Fruit fly (Drosophila melanogaster) whole organism, prepupa: ENCODE data around the gene CG33796.

Experiments used
- CG10631 ChIP-seq: fragments of 200-800 bp; sonication (Bioruptor generic); optimal IDR thresholded peaks from 2 replicates; lab custom pipeline; 2016; ENCODE audit warnings: missing biosample characterization, missing genetic modification characterization
- CG10669 ChIP-seq: fragments of 200-800 bp; sonication (Bioruptor generic); optimal IDR thresholded peaks from 3 replicates; lab custom pipeline; 2018; ENCODE audit warnings: missing biosample characterization, mild to moderate bottlenecking, missing genetic modification characterization, moderate library complexity
- CG11902 ChIP-seq: fragments of 200-800 bp; sonication (Bioruptor generic); optimal IDR thresholded peaks from 3 replicates; lab custom pipeline; 2016; ENCODE audit warnings: missing biosample characterization, missing genetic modification characterization
- CG15336 ChIP-seq: fragments of 200-800 bp; sonication (Bioruptor generic); IDR thresholded peaks from 2 replicates; pipeline ENCODE4 v1.3.6; 2022; ENCODE audit warnings: missing biosample characterization, missing genetic modification characterization
- CG1621 ChIP-seq: fragments of 200-800 bp; sonication (Bioruptor generic); optimal IDR thresholded peaks from 3 replicates; lab custom pipeline; 2018; ENCODE audit warnings: missing biosample characterization, mild to moderate bottlenecking, missing genetic modification characterization
- CG16779 ChIP-seq: fragments of 200-800 bp; sonication (Bioruptor generic); optimal IDR thresholded peaks from 3 replicates; lab custom pipeline; 2017; ENCODE audit warnings: missing biosample characterization, mild to moderate bottlenecking, missing genetic modification characterization
- CG32006 ChIP-seq: fragments of 200-800 bp; sonication (Bioruptor generic); optimal IDR thresholded peaks from 3 replicates; lab custom pipeline; 2017; ENCODE audit warnings: missing biosample characterization, mild to moderate bottlenecking, missing genetic modification characterization
- CG34406 ChIP-seq: fragments of 200-800 bp; sonication (Bioruptor generic); optimal IDR thresholded peaks from 3 replicates; lab custom pipeline; 2016; ENCODE audit warnings: missing biosample characterization, missing genetic modification characterization
- CG3919 ChIP-seq: fragments of 200-800 bp; sonication (Bioruptor generic); optimal IDR thresholded peaks from 3 replicates; lab custom pipeline; 2016; ENCODE audit warnings: missing biosample characterization, missing genetic modification characterization
- CG6163 ChIP-seq: fragments of 200-800 bp; sonication (Bioruptor generic); IDR thresholded peaks from 3 replicates; pipeline ENCODE4 v1.3.6; 2022; ENCODE audit warnings: missing biosample characterization, missing genetic modification characterization
- CG6276 ChIP-seq: fragments of 200-800 bp; sonication (Bioruptor generic); optimal IDR thresholded peaks from 2 replicates; lab custom pipeline; 2017; ENCODE audit warnings: missing biosample characterization, mild to moderate bottlenecking, missing genetic modification characterization
- CG6808 ChIP-seq: fragments of 200-800 bp; sonication (Bioruptor generic); optimal IDR thresholded peaks from 3 replicates; lab custom pipeline; 2017; ENCODE audit warnings: missing biosample characterization, missing genetic modification characterization, mild to moderate bottlenecking, moderate library complexity, missing genetic modification reagents
- CG6854 ChIP-seq: fragments of 200-800 bp; sonication (Bioruptor generic); optimal IDR thresholded peaks from 2 replicates; lab custom pipeline; 2017; ENCODE audit warnings: missing biosample characterization, mild to moderate bottlenecking, missing genetic modification characterization
- CG7368 ChIP-seq: fragments of 200-800 bp; sonication (Bioruptor generic); optimal IDR thresholded peaks from 3 replicates; lab custom pipeline; 2016; ENCODE audit warnings: missing biosample characterization, missing genetic modification characterization
- CG8119 ChIP-seq: fragments of 200-800 bp; sonication (Bioruptor generic); IDR thresholded peaks from 3 replicates; pipeline ENCODE4 v1.3.6; 2022; ENCODE audit warnings: missing biosample characterization, missing genetic modification characterization
- CG8319 ChIP-seq: fragments of 200-800 bp; sonication (Bioruptor generic); optimal IDR thresholded peaks from 3 replicates; lab custom pipeline; 2016; ENCODE audit warnings: missing biosample characterization, missing genetic modification characterization
- CG8632 ChIP-seq: fragments of 200-800 bp; sonication (Bioruptor generic); optimal IDR thresholded peaks from 3 replicates; lab custom pipeline; 2016; ENCODE audit warnings: missing biosample characterization, missing genetic modification characterization
- Eip75B ChIP-seq: fragments of 200-800 bp; sonication (Bioruptor generic); optimal IDR thresholded peaks from 3 replicates; lab custom pipeline; 2016; ENCODE audit warnings: missing biosample characterization, missing genetic modification characterization
- Eip78C ChIP-seq: fragments of 200-800 bp; sonication (Bioruptor generic); peaks from one replicate; lab custom pipeline; 2016; ENCODE audit warnings: missing biosample characterization, missing genetic modification characterization
- Eip93F ChIP-seq: fragments of 200-800 bp; sonication (Bioruptor generic); optimal IDR thresholded peaks from 2 replicates; lab custom pipeline; 2016; ENCODE audit warnings: missing biosample characterization, mild to moderate bottlenecking, missing genetic modification characterization
- Ets96B ChIP-seq: fragments of 200-800 bp; optimal IDR thresholded peaks from 2 replicates; lab custom pipeline; 2019; ENCODE audit warnings: missing biosample characterization, mild to moderate bottlenecking, missing genetic modification characterization, moderate library complexity
- Gug ChIP-seq: fragments of 200-800 bp; sonication (Bioruptor generic); IDR thresholded peaks from 2 replicates; pipeline ENCODE4 v1.3.6; 2022; ENCODE audit warnings: missing biosample characterization, missing genetic modification characterization
- Hr38 ChIP-seq: sonication (Bioruptor generic); optimal IDR thresholded peaks from 2 replicates; lab custom pipeline; 2016; ENCODE audit warnings: missing biosample characterization, missing genetic modification characterization
- Hr39 ChIP-seq: fragments of 200-800 bp; sonication (Bioruptor generic); optimal IDR thresholded peaks from 2 replicates; lab custom pipeline; 2016; ENCODE audit warnings: missing biosample characterization, missing genetic modification characterization
- Hr4 ChIP-seq: fragments of 200-800 bp; sonication (Bioruptor generic); optimal IDR thresholded peaks from 3 replicates; lab custom pipeline; 2016; ENCODE audit warnings: missing biosample characterization, missing genetic modification characterization
- Met ChIP-seq: fragments of 200-800 bp; sonication (Bioruptor generic); optimal IDR thresholded peaks from 3 replicates; lab custom pipeline; 2016; ENCODE audit warnings: missing biosample characterization, missing genetic modification characterization
- Sox14 ChIP-seq: fragments of 200-800 bp; sonication (Bioruptor generic); optimal IDR thresholded peaks from 3 replicates; lab custom pipeline; 2016; ENCODE audit warnings: missing biosample characterization, missing genetic modification characterization
- Sox15 ChIP-seq: fragments of 200-800 bp; sonication (Bioruptor generic); optimal IDR thresholded peaks from 3 replicates; lab custom pipeline; 2016; ENCODE audit warnings: missing biosample characterization, missing genetic modification characterization
- achi ChIP-seq: fragments of 200-800 bp; sonication (Bioruptor generic); optimal IDR thresholded peaks from 3 replicates; lab custom pipeline; 2016; ENCODE audit warnings: missing biosample characterization, missing genetic modification characterization
- cyc ChIP-seq: fragments of 200-800 bp; sonication (Bioruptor generic); optimal IDR thresholded peaks from 3 replicates; lab custom pipeline; 2016; ENCODE audit warnings: missing biosample characterization, missing genetic modification characterization
- dac ChIP-seq: fragments of 200-800 bp; sonication (Bioruptor generic); optimal IDR thresholded peaks from 2 replicates; lab custom pipeline; 2017; ENCODE audit warnings: missing biosample characterization, mild to moderate bottlenecking, missing genetic modification characterization
- dsx ChIP-seq: fragments of 200-800 bp; optimal IDR thresholded peaks from 3 replicates; lab custom pipeline; 2019; ENCODE audit warnings: missing biosample characterization, mild to moderate bottlenecking, missing genetic modification characterization, moderate library complexity; ENCODE audit not compliant: poor library complexity, severe bottlenecking
- fd59A ChIP-seq: fragments of 200-800 bp; sonication (Bioruptor generic); optimal IDR thresholded peaks from 2 replicates; lab custom pipeline; 2017; ENCODE audit warnings: missing biosample characterization, mild to moderate bottlenecking, missing genetic modification characterization, missing genetic modification reagents
- fd85E ChIP-seq: fragments of 200-800 bp; sonication (Bioruptor generic); optimal IDR thresholded peaks from 3 replicates; lab custom pipeline; 2016; ENCODE audit warnings: missing biosample characterization, missing genetic modification characterization
- fkh ChIP-seq: fragments of 200-800 bp; sonication (Bioruptor generic); optimal IDR thresholded peaks from 3 replicates; lab custom pipeline; 2017; ENCODE audit warnings: missing biosample characterization, mild to moderate bottlenecking, missing genetic modification characterization, moderate library complexity
- net ChIP-seq: fragments of 200-800 bp; sonication (Bioruptor generic); optimal IDR thresholded peaks from 3 replicates; lab custom pipeline; 2016; ENCODE audit warnings: missing biosample characterization, missing genetic modification characterization
- salr ChIP-seq, 2 experiments: fragments of 200-800 bp; sonication (Bioruptor generic); optimal IDR thresholded peaks; 3 replicates each; lab custom pipeline; 2016 to 2018; ENCODE audit warnings: missing biosample characterization in 2 of 2, missing genetic modification characterization in 2 of 2, mild to moderate bottlenecking in 1 of 2
- spab ChIP-seq: fragments of 200-800 bp; sonication (Bioruptor generic); optimal IDR thresholded peaks from 2 replicates; lab custom pipeline; 2017; ENCODE audit warnings: missing biosample characterization, mild to moderate bottlenecking, missing genetic modification characterization, missing genetic modification reagents
- ss ChIP-seq, 2 experiments: fragments of 200-800 bp; sonication (Bioruptor generic); optimal IDR thresholded peaks; 2 replicates in 1 of 2; 3 replicates in 1 of 2; lab custom pipeline; 2017 to 2018; ENCODE audit warnings: mild to moderate bottlenecking in 2 of 2, missing biosample characterization in 2 of 2, missing genetic modification characterization in 2 of 2, moderate library complexity in 1 of 2
- topi ChIP-seq: fragments of 200-800 bp; sonication (Bioruptor generic); optimal IDR thresholded peaks from 3 replicates; lab custom pipeline; 2016; ENCODE audit warnings: missing biosample characterization, missing genetic modification characterization

Gene CG33796

DNA sequence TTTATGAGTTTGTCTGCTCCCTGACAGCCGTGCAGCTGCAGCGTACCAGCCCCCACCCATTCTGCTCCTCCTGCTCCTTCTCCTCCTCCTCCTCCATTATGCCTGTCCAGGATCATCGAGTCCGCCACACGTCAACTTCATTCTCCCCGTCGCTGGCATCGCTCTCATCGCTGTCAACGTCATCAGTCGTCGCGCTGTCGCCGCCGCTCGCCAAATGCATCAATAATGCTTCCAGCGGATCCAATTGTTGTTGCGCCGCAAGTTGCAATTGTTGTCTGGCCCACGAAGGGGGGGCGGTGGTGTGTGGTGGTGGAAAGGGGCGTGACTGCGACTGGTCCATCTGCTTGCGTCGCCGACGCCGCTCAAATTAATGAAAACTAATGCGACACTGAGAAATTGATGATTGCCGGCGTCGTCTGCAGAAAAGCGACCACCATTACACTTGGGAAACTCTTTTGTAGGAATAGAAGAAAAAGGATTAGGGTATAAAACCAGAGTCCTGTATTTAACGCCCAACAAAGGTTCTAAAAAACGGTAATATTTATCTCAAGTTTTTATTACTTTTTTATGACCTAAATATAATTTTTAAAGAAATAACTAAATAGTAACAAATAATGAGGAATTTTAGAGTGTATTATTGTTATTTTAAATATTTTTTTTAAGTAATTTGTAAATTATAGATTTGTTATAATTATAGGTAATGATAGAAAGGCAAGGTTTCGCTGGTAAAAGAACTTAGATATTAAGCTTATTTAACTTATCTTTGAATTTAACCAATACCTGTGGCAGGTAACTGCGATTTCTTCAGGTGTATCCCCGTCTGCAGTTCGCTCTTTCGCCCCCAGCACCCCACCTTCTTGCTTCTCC is 19.4 kb upstream of the CG33796 start (continued):
- TF ChIP-seq Sox14, result no peak
- TF ChIP-seq Hr39 (GFP tag; lab: Kevin White, UChicago), result peak; percentile 9
- no peak for TF ChIP-seq CG1621
- TF ChIP-seq fkh (GFP tag; lab: Kevin White, UChicago), result no peak
- TF ChIP-seq ss (GFP tag; optimal IDR thresholded peaks at IDR 0.05; lab: Kevin White, UChicago), result peak; percentile 39 to 40
- TF ChIP-seq CG8632, result no peak
- TF ChIP-seq net, result no peak
- peak; percentile 19 for TF ChIP-seq CG34406 (GFP tag; lab: Kevin White, UChicago)
- TF ChIP-seq CG15336, result no peak
- TF ChIP-seq Sox15 (GFP tag; lab: Kevin White, UChicago), result no peak
- TF ChIP-seq CG10631 (GFP tag; lab: Kevin White, UChicago), result peak; percentile 64
- peak; percentile 67 for TF ChIP-seq spab (GFP tag; lab: Kevin White, UChicago)
- no peak for TF ChIP-seq CG6276 (GFP tag; lab: Kevin White, UChicago)
- no peak for TF ChIP-seq CG11902 (GFP tag; lab: Kevin White, UChicago)
- peak; percentile 56 for TF ChIP-seq Met (GFP tag; lab: Kevin White, UChicago)
- TF ChIP-seq achi, result peak; percentile 30
- no peak for TF ChIP-seq Hr4 (GFP tag; lab: Kevin White, UChicago)
- TF ChIP-seq Eip78C (GFP tag; lab: Kevin White, UChicago), result peak; percentile 70
- no peak for TF ChIP-seq fd85E (GFP tag; lab: Kevin White, UChicago)
- TF ChIP-seq topi (GFP tag; lab: Kevin White, UChicago), result peak; percentile 33
- no peak for TF ChIP-seq CG10669
- TF ChIP-seq fd59A (GFP tag; lab: Kevin White, UChicago), result peak; percentile 3
- TF ChIP-seq CG6163 (GFP tag; lab: Robert Waterston, UW), result no peak
- TF ChIP-seq Hr38 (GFP tag; lab: Kevin White, UChicago), result no peak
- TF ChIP-seq dsx (GFP tag; lab: Kevin White, UChicago), result peak; percentile 34
- peak; percentile 42 for TF ChIP-seq CG3919 (GFP tag; lab: Kevin White, UChicago)
- TF ChIP-seq cyc (GFP tag; lab: Kevin White, UChicago), result no peak
- peak; percentile 64 for TF ChIP-seq CG6808 (GFP tag; lab: Kevin White, UChicago)
- TF ChIP-seq CG8119 (GFP tag; lab: Robert Waterston, UW), result no peak
- peak; percentile 15 for TF ChIP-seq CG7368
- peak; percentile 42 for TF ChIP-seq CG32006 (GFP tag; lab: Kevin White, UChicago)
- TF ChIP-seq CG6854 (GFP tag; lab: Kevin White, UChicago), result no peak
- no peak for TF ChIP-seq dac (GFP tag; lab: Kevin White, UChicago)
- TF ChIP-seq Eip75B, result no peak
- TF ChIP-seq CG8319 (GFP tag; lab: Kevin White, UChicago), result peak; percentile 1
- TF ChIP-seq Eip93F, result no peak
- TF ChIP-seq CG16779 (tag; lab: Kevin White, UChicago), result no peak
- TF ChIP-seq Ets96B (tag; lab: Kevin White, UChicago), result peak; percentile 60
- TF ChIP-seq salr (GFP tag; optimal IDR thresholded peaks at IDR 0.05; lab: Kevin White, UChicago), result no peak

DNA sequence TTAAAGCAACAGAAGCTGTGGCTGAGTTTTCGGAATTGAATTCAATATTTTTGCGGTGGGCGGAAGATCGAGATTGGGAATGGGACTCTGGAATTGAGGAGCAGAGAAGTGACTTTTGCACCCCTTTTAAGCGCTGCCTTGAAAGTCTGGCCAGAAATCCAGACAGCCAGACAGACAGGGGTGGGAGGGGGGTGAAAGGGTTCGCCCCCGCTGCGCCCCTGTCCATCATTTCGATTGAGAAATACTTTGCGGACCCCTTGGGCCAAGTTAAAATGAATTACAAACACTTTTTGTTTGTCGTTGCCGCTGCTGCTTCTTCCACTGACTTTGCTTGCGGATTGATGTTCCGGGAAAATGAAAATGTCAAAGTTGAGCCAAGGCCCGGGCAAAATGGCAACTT is 13.6 kb upstream of the CG33796 start:
- TF ChIP-seq Gug, result no peak
- no peak for TF ChIP-seq Hr39 (GFP tag; lab: Kevin White, UChicago)
- no peak for TF ChIP-seq fd59A (GFP tag; lab: Kevin White, UChicago)
